Worm (Caenorhabditis elegans): ENCODE results near the gene nspc-19.

The nspc-19 gene

DNA sequence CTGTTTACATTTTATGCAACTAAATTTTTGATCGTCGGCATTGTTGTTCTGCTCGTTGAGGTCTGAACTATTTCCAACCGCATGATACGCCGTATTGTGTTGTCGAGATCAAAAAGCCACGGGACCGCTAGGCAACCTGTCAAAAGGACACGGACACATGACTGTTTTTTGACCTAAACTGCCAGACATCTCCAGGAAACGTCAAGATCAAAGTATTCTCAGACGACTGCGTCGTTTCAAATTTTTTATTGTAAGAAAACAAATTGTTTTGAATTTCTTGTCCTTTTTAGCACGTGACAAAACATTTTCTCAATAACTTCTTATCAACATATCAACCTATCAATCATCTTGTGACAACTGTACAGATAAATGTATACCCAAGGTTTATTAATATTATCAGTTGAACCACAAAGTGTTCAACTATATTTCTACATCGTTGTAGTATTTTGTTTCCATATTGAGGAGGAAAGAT, 26.3 kb upstream of the nspc-19 start (continued):
- TF ChIP-seq lin-26 (GFP tag; IDR thresholded peaks at IDR 0.05) (peak; percentile 77; the same call in 1 of the 2 replicates), ztf-22 (GFP tag; optimal IDR thresholded peaks at IDR 0.05) (peak; percentile 91), B0019.2 (GFP tag; conservative IDR thresholded peaks at IDR 0.05) (no peak), Y53F4B.3 (GFP tag; IDR thresholded peaks at IDR 0.05) (no peak), ceh-79 (tag; optimal IDR thresholded peaks at IDR 0.05) (no peak), nhr-80 (tag; optimal IDR thresholded peaks at IDR 0.05) (peak; percentile 89), mcd-1 (GFP tag; IDR thresholded peaks at IDR 0.05) (no peak), B0336.3 (GFP tag; IDR thresholded peaks at IDR 0.05) (peak; percentile 76; the same call in 1 of the 2 replicates), nhr-27 (tag; optimal IDR thresholded peaks at IDR 0.05) (no peak), cebp-2 (GFP tag; IDR thresholded peaks at IDR 0.05) (no peak), unc-62 (GFP tag; optimal IDR thresholded peaks at IDR 0.05) (peak; percentile 97), ztf-3 (GFP tag; optimal IDR thresholded peaks at IDR 0.05) (no peak), hlh-26 (GFP tag; conservative IDR thresholded peaks at IDR 0.05) (no peak), snpc-1.3 (tag; optimal IDR thresholded peaks at IDR 0.05; ENCODE audit: insufficient read depth) (no peak), ceh-27 (GFP tag; optimal IDR thresholded peaks at IDR 0.05) (no peak), T26A5.8 (tag; optimal IDR thresholded peaks at IDR 0.05) (no peak), ztf-18 (tag; optimal IDR thresholded peaks at IDR 0.05) (peak; percentile 18), B0261.1 (tag; optimal IDR thresholded peaks at IDR 0.05) (no peak), Y79H2A.3 (GFP tag; conservative IDR thresholded peaks at IDR 0.05) (no peak), cebp-1 (GFP tag; IDR thresholded peaks at IDR 0.05) (peak; percentile 37; the same call in 1 of the 2 replicates), cebp-1 (tag; optimal IDR thresholded peaks at IDR 0.05) (peak; percentile 88), ekl-4 (GFP tag; IDR thresholded peaks at IDR 0.05) (no peak), somi-1 (GFP tag; optimal IDR thresholded peaks at IDR 0.05) (peak; percentile 90), rpc-1 (optimal IDR thresholded peaks at IDR 0.05) (no peak), rpc-1 (tag; optimal IDR thresholded peaks at IDR 0.05) (no peak), mel-28 (tag; optimal IDR thresholded peaks at IDR 0.05; ENCODE audit: borderline replicate concordance) (no peak), mes-4 (tag; optimal IDR thresholded peaks at IDR 0.05) (no peak), dpl-1 (GFP tag; optimal IDR thresholded peaks at IDR 0.05) (no peak), zim-3 (tag; optimal IDR thresholded peaks at IDR 0.05) (peak; percentile 3), athp-1 (tag; optimal IDR thresholded peaks at IDR 0.05) (no peak), bed-1 (GFP tag; IDR thresholded peaks at IDR 0.05) (no peak), ztf-26 (tag; optimal IDR thresholded peaks at IDR 0.05) (peak; percentile 88), F33H1.4 (GFP tag; IDR thresholded peaks at IDR 0.05) (no peak), attf-6 (GFP tag; IDR thresholded peaks at IDR 0.05) (no peak), F57C9.4 (tag; optimal IDR thresholded peaks at IDR 0.05) (no peak)

DNA sequence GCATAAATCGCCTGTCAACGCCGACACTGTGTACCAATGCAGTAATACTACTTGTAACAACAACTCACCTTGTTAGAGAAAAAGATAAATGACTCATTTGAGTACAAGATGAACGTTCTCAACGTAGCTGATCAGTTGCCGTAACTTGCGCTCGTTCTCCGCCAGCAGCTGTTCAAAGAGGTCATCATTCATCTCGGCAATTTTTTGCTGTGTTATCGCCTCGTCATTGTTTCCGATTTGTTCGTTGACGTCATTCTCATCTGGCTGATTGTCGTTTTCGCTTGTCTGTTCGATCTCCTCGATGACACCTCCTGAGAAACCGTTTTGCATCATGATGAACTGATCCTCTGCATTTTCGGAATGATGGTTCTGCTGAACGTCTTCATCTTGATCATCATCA, 25.2 kb upstream of the nspc-19 start:
- TF ChIP-seq Y53G8AR.9 (GFP tag; conservative IDR thresholded peaks at IDR 0.05) = no peak
- 0 out of 2 replicates have a peak, but pooled peaks have one; percentile 42 for TF ChIP-seq lin-26 (GFP tag; IDR thresholded peaks at IDR 0.05)
- TF ChIP-seq unc-62 (GFP tag; optimal IDR thresholded peaks at IDR 0.05) = peak; percentile 24
- no peak for TF ChIP-seq unc-130 (GFP tag; optimal IDR thresholded peaks at IDR 0.05)

DNA sequence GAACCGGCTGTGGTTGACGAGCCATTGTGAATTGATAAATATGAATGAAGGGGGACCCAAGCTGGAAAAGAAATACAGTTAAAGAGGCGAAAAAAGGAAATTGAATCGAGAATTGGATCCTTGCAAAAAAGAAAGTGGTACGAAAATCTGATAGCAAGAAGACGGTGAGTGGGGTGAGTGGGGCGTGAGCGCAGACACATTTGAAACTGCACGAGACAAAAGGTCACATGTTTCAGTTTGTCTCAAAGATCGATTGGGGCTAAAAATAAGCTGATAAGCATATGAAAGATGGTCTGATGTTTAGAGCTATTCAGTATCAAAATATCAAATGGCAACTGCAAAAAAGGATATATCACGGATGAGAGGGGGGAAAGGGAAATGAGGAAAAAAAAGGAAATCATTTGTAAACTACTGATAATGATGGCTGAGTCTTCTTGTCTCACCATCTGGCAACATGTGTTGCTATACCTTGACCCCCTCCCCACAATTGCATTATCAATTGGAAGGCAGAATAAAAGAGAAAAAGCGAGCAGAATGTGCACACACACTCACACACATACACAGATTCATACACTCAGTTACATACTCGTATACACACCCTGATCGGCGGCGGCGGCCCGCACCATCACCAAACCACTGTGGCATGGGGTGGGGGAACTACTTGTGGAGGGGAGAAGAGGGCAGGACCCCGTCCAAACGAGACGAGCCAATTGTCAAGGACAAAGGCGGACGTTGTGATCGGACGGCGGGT, 24.5 kb upstream of the nspc-19 start, which contains the start of gene M163.1:
TSS of gene M163.1 (minus strand) at position 25 of the 751 bp plus-strand sequence.
- TF ChIP-seq cebp-1 (GFP tag; IDR thresholded peaks at IDR 0.05) (no peak), cebp-1 (tag; optimal IDR thresholded peaks at IDR 0.05) (peak; percentile 21), egrh-3 (GFP tag; IDR thresholded peaks at IDR 0.05) (peak; percentile 29; the same call in 1 of the 2 replicates), snpc-1.1 (tag; optimal IDR thresholded peaks at IDR 0.05; ENCODE audit: insufficient read depth) (no peak), zfh-2 (GFP tag; conservative IDR thresholded peaks at IDR 0.05) (peak; percentile 94), nhr-80 (tag; optimal IDR thresholded peaks at IDR 0.05) (peak; percentile 30), Y56A3A.18 (GFP tag; IDR thresholded peaks at IDR 0.05) (0 out of 2 replicates have a peak, but pooled peaks have one; percentile 6), D2030.7 (GFP tag; IDR thresholded peaks at IDR 0.05) (no peak), dox-1 (GFP tag; IDR thresholded peaks at IDR 0.05) (peak; percentile 64), T07F8.4 (tag; optimal IDR thresholded peaks at IDR 0.05) (no peak), F52B5.7 (tag; optimal IDR thresholded peaks at IDR 0.05) (no peak), F49E8.2 (tag; optimal IDR thresholded peaks at IDR 0.05; ENCODE audit: insufficient read depth) (no peak), unc-62 (GFP tag; optimal IDR thresholded peaks at IDR 0.05) (peak; percentile 13)
